Fruit fly (Drosophila melanogaster): Measurements from ENCODE around the gene CG2186.

CG2186 gene

dm6 chrX:10822678-10823440, 34.6 kb upstream of the CG2186 start (continued):
- peak; percentile 89 for TF ChIP-seq Adf1 (GFP tag; IDR thresholded peaks at IDR 0.05)
- peak; percentile 33; the same call in 1 of the 2 replicates for TF ChIP-seq H2.0 (GFP tag; IDR thresholded peaks at IDR 0.05)
- TF ChIP-seq CG43689 (GFP tag; IDR thresholded peaks at IDR 0.05), result no peak
- peak; percentile 66 for TF ChIP-seq CG2120 (GFP tag; optimal IDR thresholded peaks at IDR 0.05)
- peak; percentile 51 for TF ChIP-seq Dek (tag; optimal IDR thresholded peaks at IDR 0.05)
- peak; percentile 85 for TF ChIP-seq fd102C (GFP tag; optimal IDR thresholded peaks at IDR 0.05)
- no peak for TF ChIP-seq emc (GFP tag; optimal IDR thresholded peaks at IDR 0.05)
- TF ChIP-seq CG3847 (GFP tag; IDR thresholded peaks at IDR 0.05), result 0 out of 2 replicates have a peak, but pooled peaks have one; percentile 31
- peak; percentile 49 for TF ChIP-seq CG4424 (GFP tag; optimal IDR thresholded peaks at IDR 0.05)
- TF ChIP-seq CG11696 (GFP tag; IDR thresholded peaks at IDR 0.05), result no peak
- 0 out of 3 replicates have a peak, but pooled peaks have one; percentile 25 for TF ChIP-seq Mrtf (GFP tag; IDR thresholded peaks at IDR 0.05)
- no peak for TF ChIP-seq bowl (GFP tag; IDR thresholded peaks at IDR 0.05)
- TF ChIP-seq D19B (GFP tag; optimal IDR thresholded peaks at IDR 0.05), result no peak
- no peak for TF ChIP-seq CG33213 (GFP tag; optimal IDR thresholded peaks at IDR 0.05)
- peak; percentile 26 for TF ChIP-seq HLH54F (GFP tag; optimal IDR thresholded peaks at IDR 0.05)
- peak; percentile 36 for TF ChIP-seq CG16863 (GFP tag; optimal IDR thresholded peaks at IDR 0.05)
- no peak for TF ChIP-seq CG31388 (GFP tag; optimal IDR thresholded peaks at IDR 0.05)
- TF ChIP-seq CG9609 (GFP tag; optimal IDR thresholded peaks at IDR 0.05), result peak; percentile 8
- peak; percentile 89 for TF ChIP-seq gem (tag; optimal IDR thresholded peaks at IDR 0.05)
- TF ChIP-seq Nf-YC (tag; optimal IDR thresholded peaks at IDR 0.05), result peak; percentile 40
- no peak for TF ChIP-seq Tbp (GFP tag; optimal IDR thresholded peaks at IDR 0.05)
- TF ChIP-seq Hr39 (optimal IDR thresholded peaks at IDR 0.05), result no peak
- TF ChIP-seq D (optimal IDR thresholded peaks at IDR 0.05), result no peak
- TF ChIP-seq D (GFP tag; optimal IDR thresholded peaks at IDR 0.05), result peak; percentile 76
- no peak for TF ChIP-seq CHES-1-like (GFP tag; optimal IDR thresholded peaks at IDR 0.05)
- TF ChIP-seq Ptx1 (GFP tag; IDR thresholded peaks at IDR 0.05), result peak; percentile 46; the same call in 1 of the 2 replicates
- 0 out of 2 replicates have a peak, but pooled peaks have one; percentile 52 for TF ChIP-seq CG32767 (GFP tag; IDR thresholded peaks at IDR 0.05)
- peak; percentile 100 for TF ChIP-seq CG8388 (GFP tag; optimal IDR thresholded peaks at IDR 0.05)
- TF ChIP-seq zen (tag; optimal IDR thresholded peaks at IDR 0.05), result peak; percentile 92
- peak; percentile 52 for TF ChIP-seq wor (GFP tag; IDR thresholded peaks at IDR 0.05)
- no peak for TF ChIP-seq chn (GFP tag; optimal IDR thresholded peaks at IDR 0.05)
- peak; percentile 85 for TF ChIP-seq CG31441 (GFP tag; IDR thresholded peaks at IDR 0.05)
- TF ChIP-seq Sry-β (GFP tag; optimal IDR thresholded peaks at IDR 0.05), result no peak
- TF ChIP-seq fru (optimal IDR thresholded peaks at IDR 0.05), result no peak
- TF ChIP-seq dpn (GFP tag; optimal IDR thresholded peaks at IDR 0.05), result peak in 1 of 2 experiments; percentile 40
- TF ChIP-seq az2 (GFP tag; optimal IDR thresholded peaks at IDR 0.05), result peak; percentile 29
- peak; percentile 30 for TF ChIP-seq CG12942 (GFP tag; optimal IDR thresholded peaks at IDR 0.05)
- TF ChIP-seq Gsc (GFP tag; IDR thresholded peaks at IDR 0.05), result 0 out of 2 replicates have a peak, but pooled peaks have one; percentile 30
- TF ChIP-seq Hmr (GFP tag; optimal IDR thresholded peaks at IDR 0.05), result peak; percentile 72
- TF ChIP-seq CG6272 (GFP tag; IDR thresholded peaks at IDR 0.05), result no peak
- TF ChIP-seq CG2678 (tag; optimal IDR thresholded peaks at IDR 0.05), result peak; percentile 88
- TF ChIP-seq slp2 (GFP tag; optimal IDR thresholded peaks at IDR 0.05), result no peak
- peak; percentile 34 for TF ChIP-seq CG4617 (GFP tag; optimal IDR thresholded peaks at IDR 0.05; ENCODE audit: borderline replicate concordance)
- TF ChIP-seq CG4730 (GFP tag; IDR thresholded peaks at IDR 0.05), result no peak
- TF ChIP-seq danr (GFP tag; IDR thresholded peaks at IDR 0.05), result 0 out of 2 replicates have a peak, but pooled peaks have one; percentile 16
- no peak for TF ChIP-seq stc (GFP tag; IDR thresholded peaks at IDR 0.05)
- peak; percentile 37 for TF ChIP-seq Chrac-16 (GFP tag; optimal IDR thresholded peaks at IDR 0.05)
- peak; percentile 77 for TF ChIP-seq Med (GFP tag)
- TF ChIP-seq CG12155 (GFP tag; optimal IDR thresholded peaks at IDR 0.05), result peak; percentile 33
- no peak for TF ChIP-seq CG14667 (GFP tag; IDR thresholded peaks at IDR 0.05)
- TF ChIP-seq CG32772 (GFP tag; IDR thresholded peaks at IDR 0.05), result peak; percentile 28; the same call in 1 of the 2 replicates
- no peak for TF ChIP-seq Drgx (GFP tag; IDR thresholded peaks at IDR 0.05)

All from whole organism, embryonic.